Worm (Caenorhabditis elegans): ENCODE results near the gene clh-6.
A peak's percentile ranks its signal among the peaks of the same experiment; 100 is the strongest.

The clh-6 gene

ce11 chrV:12053598-12053997, 9.6 kb downstream of the clh-6 start, which contains the start of gene F10C2.7:
F10C2.7 (plus strand) TSS chrV:12053898.
- TF ChIP-seq egrh-3 (GFP tag; IDR thresholded peaks at IDR 0.05) (no peak), mel-28 (tag; optimal IDR thresholded peaks at IDR 0.05; ENCODE audit: borderline replicate concordance) (no peak), madf-3 (GFP tag; IDR thresholded peaks at IDR 0.05) (no peak), ztf-18 (tag; optimal IDR thresholded peaks at IDR 0.05) (no peak), attf-3 (GFP tag; conservative IDR thresholded peaks at IDR 0.05) (no peak), F23B12.7 (tag; optimal IDR thresholded peaks at IDR 0.05; ENCODE audit: insufficient read depth) (no peak), xnd-1 (tag; optimal IDR thresholded peaks at IDR 0.05) (no peak), nhr-120 (GFP tag; IDR thresholded peaks at IDR 0.05) (no peak)

- TF ChIP-seq cebp-1 (GFP tag; IDR thresholded peaks at IDR 0.05), result no peak
- no peak for TF ChIP-seq cebp-1 (tag; optimal IDR thresholded peaks at IDR 0.05)
- TF ChIP-seq sdz-38 (tag; optimal IDR thresholded peaks at IDR 0.05), result no peak
- TF ChIP-seq madf-8 (GFP tag; conservative IDR thresholded peaks at IDR 0.05), result no peak
- TF ChIP-seq B0019.2 (GFP tag; conservative IDR thresholded peaks at IDR 0.05), result no peak
- TF ChIP-seq B0261.1 (tag; optimal IDR thresholded peaks at IDR 0.05), result no peak
- no peak for TF ChIP-seq dpl-1 (GFP tag; optimal IDR thresholded peaks at IDR 0.05)
Observed at ce11 chrV:12048445-12048844, 14.7 kb downstream of the clh-6 start, which contains the start of gene dars-2. dars-2 (plus strand) TSS chrV:12048745.

- no peak for TF ChIP-seq ZK185.1 (tag; optimal IDR thresholded peaks at IDR 0.05; ENCODE audit: poor library complexity, severe bottlenecking)
- TF ChIP-seq repo-1 (tag; optimal IDR thresholded peaks at IDR 0.05), result no peak
- TF ChIP-seq hmg-20 (GFP tag; IDR thresholded peaks at IDR 0.05), result no peak
- TF ChIP-seq C06A6.2 (GFP tag; conservative IDR thresholded peaks at IDR 0.05), result no peak
- TF ChIP-seq F57C9.4 (tag; optimal IDR thresholded peaks at IDR 0.05), result no peak
- TF ChIP-seq attf-6 (GFP tag; IDR thresholded peaks at IDR 0.05), result no peak
- TF ChIP-seq snpc-4 (GFP tag; optimal IDR thresholded peaks at IDR 0.05), result peak; percentile 78
- TF ChIP-seq snpc-4 (tag; optimal IDR thresholded peaks at IDR 0.05), result peak in 3 of 4 experiments; percentile 54 to 77 (median 69)
- TF ChIP-seq snpc-1.1 (tag; optimal IDR thresholded peaks at IDR 0.05; ENCODE audit: insufficient read depth), result peak; percentile 88
- no peak for TF ChIP-seq mel-28 (tag; optimal IDR thresholded peaks at IDR 0.05; ENCODE audit: borderline replicate concordance)
- TF ChIP-seq F39B2.1 (GFP tag; IDR thresholded peaks at IDR 0.05), result no peak
- no peak for TF ChIP-seq unc-62 (GFP tag; optimal IDR thresholded peaks at IDR 0.05)
- TF ChIP-seq lag-1 (GFP tag; IDR thresholded peaks at IDR 0.05), result no peak
- no peak for TF ChIP-seq ztf-6 (GFP tag; IDR thresholded peaks at IDR 0.05)
- TF ChIP-seq pbrm-1 (GFP tag; IDR thresholded peaks at IDR 0.05), result no peak
Observed at ce11 chrV:12047735-12048134, 15.4 kb downstream of the clh-6 start.

- TF ChIP-seq aptf-3 (GFP tag; IDR thresholded peaks at IDR 0.05) (no peak), lin-26 (GFP tag; IDR thresholded peaks at IDR 0.05) (no peak), K11D2.4 (GFP tag; IDR thresholded peaks at IDR 0.05) (no peak), hrde-1 (tag; optimal IDR thresholded peaks at IDR 0.05; ENCODE audit: borderline replicate concordance) (no peak), Y79H2A.3 (GFP tag; conservative IDR thresholded peaks at IDR 0.05) (no peak), B0035.1 (tag; optimal IDR thresholded peaks at IDR 0.05) (no peak), nhr-90 (tag; optimal IDR thresholded peaks at IDR 0.05) (no peak), F33H1.4 (GFP tag; IDR thresholded peaks at IDR 0.05) (no peak), ceh-27 (GFP tag; optimal IDR thresholded peaks at IDR 0.05) (no peak)
Observed at ce11 chrV:12045132-12045531, 18.0 kb downstream of the clh-6 start, which contains the start of gene F10C2.5. F10C2.5 (plus strand) TSS chrV:12045432.

Data from whole organism, young adult.